Fruit fly (Drosophila melanogaster) whole organism, embryonic: ENCODE results near the gene slpr.

Experiments used
- Antp ChIP-seq: fragments of 200-800 bp; sonication (Bioruptor generic); optimal IDR thresholded peaks from 3 replicates; lab custom pipeline; 2016; ENCODE audit warnings: missing biosample characterization, missing genetic modification characterization
- BEAF-32 ChIP-seq: fragments of 200-800 bp; sonication (Bioruptor generic); optimal IDR thresholded peaks from 3 replicates; lab custom pipeline; 2017; ENCODE audit warnings: missing biosample characterization, missing genetic modification characterization, mild to moderate bottlenecking, moderate library complexity, missing genetic modification reagents
- Blimp-1 ChIP-seq: fragments of 200-800 bp; sonication (Bioruptor generic); optimal IDR thresholded peaks from 3 replicates; lab custom pipeline; 2018; ENCODE audit warnings: missing biosample characterization, missing genetic modification characterization, mild to moderate bottlenecking, moderate library complexity, missing genetic modification reagents
- CG10267 ChIP-seq: fragments of 200-800 bp; sonication (Bioruptor generic); optimal IDR thresholded peaks from 2 replicates; lab custom pipeline; 2018; ENCODE audit warnings: missing biosample characterization, mild to moderate bottlenecking, missing genetic modification characterization, moderate library complexity
- CG11560 ChIP-seq: fragments of 200-800 bp; sonication (Bioruptor generic); IDR thresholded peaks from 3 replicates; pipeline ENCODE4 v1.3.6; 2022; ENCODE audit warnings: missing biosample characterization, missing genetic modification characterization
- CG12942 ChIP-seq: fragments of 200-800 bp; sonication (Bioruptor generic); optimal IDR thresholded peaks from 3 replicates; lab custom pipeline; 2016; ENCODE audit warnings: missing biosample characterization, missing genetic modification characterization
- CG13287 ChIP-seq: fragments of 200-800 bp; sonication (Bioruptor generic); IDR thresholded peaks from 2 replicates; pipeline ENCODE4 v1.3.6; 2022; ENCODE audit warnings: missing biosample characterization, missing genetic modification characterization; ENCODE audit not compliant: partially characterized antibody
- CG14710 ChIP-seq: fragments of 200-800 bp; sonication (Bioruptor generic); optimal IDR thresholded peaks from 3 replicates; lab custom pipeline; 2019; ENCODE audit warnings: missing biosample characterization, mild to moderate bottlenecking, missing genetic modification characterization, moderate library complexity
- CG15514 ChIP-seq: fragments of 200-800 bp; sonication (Bioruptor generic); optimal IDR thresholded peaks from 3 replicates; lab custom pipeline; 2017; ENCODE audit warnings: missing biosample characterization, missing genetic modification characterization, mild to moderate bottlenecking, moderate library complexity, missing genetic modification reagents
- CG1603 ChIP-seq: fragments of 200-800 bp; sonication (Bioruptor generic); optimal IDR thresholded peaks from 2 replicates; lab custom pipeline; 2019; ENCODE audit warnings: missing biosample characterization, mild to moderate bottlenecking, missing genetic modification characterization, moderate library complexity
- CG17385 ChIP-seq: fragments of 200-800 bp; sonication (Bioruptor generic); optimal IDR thresholded peaks from 3 replicates; lab custom pipeline; 2018; ENCODE audit warnings: missing biosample characterization, mild to moderate bottlenecking, missing genetic modification characterization
- CG17912 ChIP-seq: fragments of 200-800 bp; sonication (Bioruptor generic); optimal IDR thresholded peaks from 2 replicates; lab custom pipeline; 2018; ENCODE audit warnings: missing biosample characterization, mild to moderate bottlenecking, missing genetic modification characterization
- CG2116 ChIP-seq: fragments of 200-800 bp; sonication (Bioruptor generic); optimal IDR thresholded peaks from 3 replicates; lab custom pipeline; 2018; ENCODE audit warnings: missing biosample characterization, mild to moderate bottlenecking, missing genetic modification characterization
- CG4282 ChIP-seq: fragments of 200-800 bp; sonication (Bioruptor generic); optimal IDR thresholded peaks from 2 replicates; lab custom pipeline; 2016; ENCODE audit warnings: missing biosample characterization, missing genetic modification characterization
- CG9797 ChIP-seq: fragments of 200-800 bp; sonication (Bioruptor generic); optimal IDR thresholded peaks from 3 replicates; lab custom pipeline; 2018; ENCODE audit warnings: missing biosample characterization, mild to moderate bottlenecking, missing genetic modification characterization
- Dll ChIP-seq: fragments of 200-800 bp; sonication (Bioruptor generic); IDR thresholded peaks from 4 replicates; pipeline ENCODE4 v1.3.6; 2022; ENCODE audit warnings: missing biosample characterization, missing genetic modification characterization; ENCODE audit not compliant: partially characterized antibody
- Dp ChIP-seq: fragments of 200-800 bp; sonication (Bioruptor generic); optimal IDR thresholded peaks from 2 replicates; lab custom pipeline; 2018; ENCODE audit warnings: missing biosample characterization, mild to moderate bottlenecking, missing genetic modification characterization, moderate library complexity
- E2f2 ChIP-seq: fragments of 200-800 bp; sonication (Bioruptor generic); IDR thresholded peaks from 2 replicates; pipeline ENCODE4 v1.3.6; 2022; ENCODE audit warnings: missing biosample characterization, missing genetic modification characterization
- HmgZ ChIP-seq: fragments of 200-800 bp; sonication (Bioruptor generic); optimal IDR thresholded peaks from 2 replicates; lab custom pipeline; 2018; ENCODE audit warnings: missing biosample characterization, mild to moderate bottlenecking, missing genetic modification characterization
- Hr51 ChIP-seq, 2 experiments: fragments of 200-800 bp; sonication (Bioruptor generic); optimal IDR thresholded peaks; 2 replicates in 1 of 2; 3 replicates in 1 of 2; lab custom pipeline; 2016 to 2018; ENCODE audit warnings: missing biosample characterization in 2 of 2, missing genetic modification characterization in 2 of 2, mild to moderate bottlenecking in 1 of 2, moderate library complexity in 1 of 2
- MBD-R2 ChIP-seq: fragments of 200-800 bp; sonication (Bioruptor generic); IDR thresholded peaks from 2 replicates; pipeline ENCODE4 v1.3.6; 2022; ENCODE audit warnings: missing biosample characterization, missing genetic modification characterization
- MESR4 ChIP-seq: fragments of 200-800 bp; sonication (Bioruptor generic); optimal IDR thresholded peaks from 2 replicates; lab custom pipeline; 2018; ENCODE audit warnings: missing biosample characterization, mild to moderate bottlenecking, missing genetic modification characterization, moderate library complexity
- Med ChIP-seq: fragments of 200-800 bp; sonication (Bioruptor generic); peaks from one replicate; lab custom pipeline; 2016; ENCODE audit warnings: missing biosample characterization, missing genetic modification characterization, mild to moderate bottlenecking, inconsistent platforms, moderate library complexity
- Meics ChIP-seq: fragments of 200-800 bp; sonication (Bioruptor generic); optimal IDR thresholded peaks from 2 replicates; lab custom pipeline; 2017; ENCODE audit warnings: missing biosample characterization, mild to moderate bottlenecking, missing genetic modification characterization
- Myb ChIP-seq: fragments of 200-800 bp; sonication (Bioruptor generic); optimal IDR thresholded peaks from 2 replicates; lab custom pipeline; 2016; ENCODE audit warnings: missing biosample characterization, missing genetic modification characterization
- Nf-YB ChIP-seq: fragments of 200-800 bp; sonication (Bioruptor generic); optimal IDR thresholded peaks from 3 replicates; lab custom pipeline; 2019; ENCODE audit warnings: missing biosample characterization, mild to moderate bottlenecking, missing genetic modification characterization, moderate library complexity
- Opbp ChIP-seq: fragments of 200-800 bp; sonication (Bioruptor generic); IDR thresholded peaks from 3 replicates; pipeline ENCODE4 v1.3.6; 2022; ENCODE audit warnings: missing biosample characterization, missing genetic modification characterization; ENCODE audit not compliant: partially characterized antibody
- Sin3A ChIP-seq: fragments of >200 bp; optimal IDR thresholded peaks from 2 replicates; lab custom pipeline; 2018
- Stat92E ChIP-seq, 3 experiments: fragments of >200 bp in 2 of 3; fragments of 200-800 bp in 1 of 3; sonication (Bioruptor generic) in 1 of 3; optimal IDR thresholded peaks; 2 replicates each; lab custom pipeline; 2017 to 2019; ENCODE audit warnings: missing biosample characterization in 3 of 3, missing genetic modification characterization in 3 of 3, mild to moderate bottlenecking in 1 of 3, moderate library complexity in 1 of 3
- YL-1 ChIP-seq: fragments of 200-800 bp; sonication (Bioruptor generic); optimal IDR thresholded peaks from 3 replicates; lab custom pipeline; 2017; ENCODE audit warnings: missing biosample characterization, mild to moderate bottlenecking, missing genetic modification characterization
- br ChIP-seq: fragments of >200 bp; optimal IDR thresholded peaks from 2 replicates; lab custom pipeline; 2017
- crp ChIP-seq, 2 experiments: fragments of 200-800 bp; sonication (Bioruptor generic); optimal IDR thresholded peaks; 2 replicates in 1 of 2; 3 replicates in 1 of 2; lab custom pipeline; 2017; ENCODE audit warnings: missing biosample characterization in 2 of 2, missing genetic modification characterization in 2 of 2, mild to moderate bottlenecking in 1 of 2, moderate library complexity in 1 of 2
- cwo ChIP-seq: fragments of 200-800 bp; sonication (Bioruptor generic); optimal IDR thresholded peaks from 3 replicates; lab custom pipeline; 2017; ENCODE audit warnings: missing biosample characterization, missing genetic modification characterization, mild to moderate bottlenecking, moderate library complexity, missing genetic modification reagents
- dm ChIP-seq: fragments of 200-800 bp; sonication (Bioruptor generic); optimal IDR thresholded peaks from 3 replicates; lab custom pipeline; 2016; ENCODE audit warnings: missing biosample characterization, missing genetic modification characterization
- esg ChIP-seq: fragments of 200-800 bp; sonication (Bioruptor generic); conservative IDR thresholded peaks from 2 replicates; pipeline ENCODE4 v1.3.6; 2022; ENCODE audit warnings: missing biosample characterization, missing genetic modification characterization
- fd3F ChIP-seq: fragments of 200-800 bp; sonication (Bioruptor generic); optimal IDR thresholded peaks from 2 replicates; lab custom pipeline; 2018; ENCODE audit warnings: missing biosample characterization, mild to moderate bottlenecking, missing genetic modification characterization, moderate library complexity
- gfzf ChIP-seq: fragments of 200-800 bp; sonication (Bioruptor generic); optimal IDR thresholded peaks from 2 replicates; lab custom pipeline; 2016; ENCODE audit warnings: missing biosample characterization, mild to moderate bottlenecking, missing genetic modification characterization, moderate library complexity
- hbn ChIP-seq: fragments of 200-800 bp; sonication (Bioruptor generic); IDR thresholded peaks from 2 replicates; pipeline ENCODE4 v1.3.6; 2022; ENCODE audit warnings: missing biosample characterization, missing genetic modification characterization; ENCODE audit not compliant: partially characterized antibody
- insv ChIP-seq, 2 experiments: fragments of 200-800 bp; sonication (Bioruptor generic); optimal IDR thresholded peaks; 3 replicates each; lab custom pipeline; 2016 to 2018; ENCODE audit warnings: missing biosample characterization in 2 of 2, missing genetic modification characterization in 2 of 2
- kah ChIP-seq: fragments of 200-800 bp; sonication (Bioruptor generic); optimal IDR thresholded peaks from 2 replicates; lab custom pipeline; 2018; ENCODE audit warnings: missing biosample characterization, mild to moderate bottlenecking, missing genetic modification characterization
- org-1 ChIP-seq: fragments of 200-800 bp; sonication (Bioruptor generic); optimal IDR thresholded peaks from 2 replicates; lab custom pipeline; 2017; ENCODE audit warnings: missing biosample characterization, missing genetic modification characterization
- pita ChIP-seq: fragments of 200-800 bp; sonication (Bioruptor generic); optimal IDR thresholded peaks from 2 replicates; lab custom pipeline; 2017; ENCODE audit warnings: missing biosample characterization, mild to moderate bottlenecking, missing genetic modification characterization
- pzg ChIP-seq: fragments of 200-800 bp; sonication (Bioruptor generic); optimal IDR thresholded peaks from 3 replicates; lab custom pipeline; 2018; ENCODE audit warnings: missing biosample characterization, mild to moderate bottlenecking, missing genetic modification characterization, moderate library complexity
- scrt ChIP-seq: fragments of 200-800 bp; sonication (Bioruptor generic); optimal IDR thresholded peaks from 2 replicates; lab custom pipeline; 2018; ENCODE audit warnings: missing biosample characterization, mild to moderate bottlenecking, missing genetic modification characterization, moderate library complexity
- slp2 ChIP-seq: fragments of 200-800 bp; sonication (Bioruptor generic); optimal IDR thresholded peaks from 2 replicates; lab custom pipeline; 2016; ENCODE audit warnings: missing biosample characterization, missing genetic modification characterization
- tio ChIP-seq: fragments of 200-800 bp; sonication (Bioruptor generic); optimal IDR thresholded peaks from 2 replicates; lab custom pipeline; 2017; ENCODE audit warnings: missing biosample characterization, missing genetic modification characterization, inconsistent platforms
- trem ChIP-seq: fragments of 200-800 bp; optimal IDR thresholded peaks from 3 replicates; lab custom pipeline; 2019; ENCODE audit warnings: missing biosample characterization, mild to moderate bottlenecking, missing genetic modification characterization, moderate library complexity
- vvl ChIP-seq: fragments of 200-800 bp; sonication (Bioruptor generic); IDR thresholded peaks from 2 replicates; pipeline ENCODE4 v1.3.6; 2022; ENCODE audit warnings: missing biosample characterization, missing genetic modification characterization
- zfh1 ChIP-seq: fragments of 200-800 bp; sonication (Bioruptor generic); IDR thresholded peaks from 3 replicates; pipeline ENCODE4 v1.3.6; 2022; ENCODE audit warnings: missing biosample characterization, missing genetic modification characterization

slpr gene

dm6 chrX:8120939-8121338 lies 56.0 kb downstream of the slpr start, which contains the start of gene CG2260:
CG2260 (minus strand) TSS chrX:8121147.
- peak; percentile 74 for TF ChIP-seq CG9797 (GFP tag; lab: Kevin White, UChicago)
- peak; percentile 92 for TF ChIP-seq Dp (GFP tag; lab: Kevin White, UChicago)
- no peak for TF ChIP-seq Hr51 (GFP tag; optimal IDR thresholded peaks at IDR 0.05; lab: Kevin White, UChicago)
- TF ChIP-seq CG10267 (tag; lab: Kevin White, UChicago) = peak; percentile 13
- TF ChIP-seq kah (GFP tag; lab: Kevin White, UChicago) = no peak
- peak; percentile 92 for TF ChIP-seq E2f2
- no peak for TF ChIP-seq CG11560 (tag; lab: Robert Waterston, UW)
- TF ChIP-seq pzg (GFP tag; lab: Kevin White, UChicago) = peak; percentile 70
- TF ChIP-seq vvl (GFP tag; lab: Robert Waterston, UW) = peak; percentile 85
- 0 out of 4 replicates have a peak, but pooled peaks have one; percentile 20 for TF ChIP-seq Dll (GFP tag; lab: Robert Waterston, UW)
- TF ChIP-seq BEAF-32 (GFP tag; lab: Kevin White, UChicago) = peak; percentile 43
- peak; percentile 82 for TF ChIP-seq dm
- no peak for TF ChIP-seq Blimp-1 (GFP tag; lab: Kevin White, UChicago)
- TF ChIP-seq CG4282 (GFP tag; lab: Kevin White, UChicago) = no peak
- TF ChIP-seq Meics = no peak
- TF ChIP-seq Nf-YB (GFP tag; lab: Kevin White, UChicago) = no peak
- peak; percentile 19 for TF ChIP-seq Myb (GFP tag; lab: Kevin White, UChicago)
- TF ChIP-seq Stat92E (GFP tag; optimal IDR thresholded peaks at IDR 0.05; lab: Kevin White, UChicago) = no peak
- no peak for TF ChIP-seq Antp
- peak; percentile 78 for TF ChIP-seq gfzf (GFP tag; lab: Kevin White, UChicago)
- no peak for TF ChIP-seq slp2 (GFP tag; lab: Kevin White, UChicago)
- peak; percentile 31 for TF ChIP-seq CG1603 (tag; lab: Kevin White, UChicago)
- TF ChIP-seq MESR4 (GFP tag; lab: Kevin White, UChicago) = peak; percentile 47
- TF ChIP-seq CG13287 (GFP tag; lab: Robert Waterston, UW) = peak; percentile 27; the same call in 1 of the 2 replicates
- TF ChIP-seq scrt (GFP tag; lab: Kevin White, UChicago) = peak; percentile 20
- peak; percentile 11; the same call in 1 of the 3 replicates for TF ChIP-seq Opbp
- peak; percentile 18 for TF ChIP-seq CG14710 (tag; lab: Kevin White, UChicago)
- no peak for TF ChIP-seq org-1 (GFP tag; lab: Kevin White, UChicago)
- TF ChIP-seq trem = peak; percentile 12
- no peak for TF ChIP-seq CG17912 (GFP tag; lab: Kevin White, UChicago)
- TF ChIP-seq crp (GFP tag; optimal IDR thresholded peaks at IDR 0.05; lab: Kevin White, UChicago) = peak; percentile 41 to 91
- TF ChIP-seq zfh1 = no peak
- TF ChIP-seq CG12942 (GFP tag; lab: Kevin White, UChicago) = no peak
- peak; percentile 41 for TF ChIP-seq Med (GFP tag; lab: Kevin White, UChicago)
- TF ChIP-seq CG17385 (GFP tag; lab: Kevin White, UChicago) = peak; percentile 95
- TF ChIP-seq tio = no peak
- no peak for TF ChIP-seq br (lab: Kevin White, UChicago)
- TF ChIP-seq insv (GFP tag; optimal IDR thresholded peaks at IDR 0.05; lab: Kevin White, UChicago) = no peak
- TF ChIP-seq HmgZ = no peak
- TF ChIP-seq hbn (GFP tag; lab: Robert Waterston, UW) = peak; percentile 20; the same call in 1 of the 2 replicates
- TF ChIP-seq MBD-R2 (GFP tag; lab: Robert Waterston, UW) = peak; percentile 77
- no peak for TF ChIP-seq fd3F
- no peak for TF ChIP-seq pita (GFP tag; lab: Kevin White, UChicago)
- TF ChIP-seq CG15514 (GFP tag; lab: Kevin White, UChicago) = peak; percentile 75
- TF ChIP-seq cwo (GFP tag; lab: Kevin White, UChicago) = peak; percentile 49
- no peak for TF ChIP-seq esg (GFP tag; lab: Robert Waterston, UW)
- TF ChIP-seq Sin3A (lab: Kevin White, UChicago) = peak; percentile 8
- peak; percentile 6 for TF ChIP-seq YL-1 (GFP tag; lab: Kevin White, UChicago)
- peak; percentile 68 for TF ChIP-seq CG2116
